Worm (Caenorhabditis elegans) whole organism, L4/young adult: Measurements from ENCODE around the gene ZK1320.5.

ENCODE experiments used
- W03F9.2 ChIP-seq: fragments of 150-350 bp; optimal IDR thresholded peaks from 2 replicates; lab custom pipeline; 2014; ENCODE audit warnings: missing biosample characterization, missing genetic modification characterization
- dao-5 ChIP-seq: sonication (generic microtip); optimal IDR thresholded peaks from 2 replicates; lab custom pipeline; 2016; ENCODE audit warnings: missing genotype, missing genetic modification characterization, moderate library complexity, missing compliant biosample characterization
- him-1 ChIP-seq: sonication (generic microtip); optimal IDR thresholded peaks from 2 replicates; lab custom pipeline; 2016; ENCODE audit warnings: missing genotype, missing genetic modification reagents, missing genetic modification characterization, missing compliant biosample characterization

DNA sequence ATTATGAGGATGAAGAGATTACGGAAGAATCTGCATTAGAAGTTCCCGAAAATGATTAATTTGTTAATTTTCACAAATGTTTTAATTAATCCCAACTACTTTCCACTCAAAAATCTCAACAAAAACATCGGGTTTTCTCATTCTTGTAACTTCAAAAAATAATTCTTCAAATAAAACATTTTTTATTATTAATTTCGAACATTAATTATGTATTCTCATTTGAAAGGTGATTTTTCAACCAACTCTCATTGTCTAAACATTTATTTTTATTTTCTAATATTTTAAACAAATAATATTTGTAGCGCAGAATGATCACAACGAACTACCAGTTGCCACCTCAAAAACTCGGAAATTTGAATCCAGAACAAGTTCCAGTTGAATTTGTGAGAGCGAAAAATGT, 5.8 kb upstream of the ZK1320.5 start, which contains the start of gene ZK1320.7:
- TF ChIP-seq him-1 (tag; lab: Kevin White, UChicago) (no peak), W03F9.2 (tag; lab: Kevin White, UChicago) (no peak), dao-5 (tag; lab: Kevin White, UChicago) (no peak)
